Fruit fly (Drosophila melanogaster) Kc167 (cell line): ENCODE measurements around the gene CG10700.

ENCODE experiments used
- Myc ChIP-seq: fragments of >200 bp; optimal IDR thresholded peaks from 2 replicates; lab custom pipeline; 2017; ENCODE audit warnings: missing external identifiers
- Sin3A ChIP-seq: fragments of >200 bp; optimal IDR thresholded peaks from 2 replicates; lab custom pipeline; 2018; ENCODE audit warnings: missing external identifiers
- h ChIP-seq: fragments of >200 bp; optimal IDR thresholded peaks from 3 replicates; lab custom pipeline; 2018; ENCODE audit warnings: missing external identifiers
- insv ChIP-seq: fragments of >200 bp; optimal IDR thresholded peaks from 3 replicates; lab custom pipeline; 2018; ENCODE audit warnings: missing external identifiers
- psq ChIP-seq: fragments of >200 bp; optimal IDR thresholded peaks from 2 replicates; lab custom pipeline; 2017; ENCODE audit warnings: missing external identifiers
- ttk ChIP-seq: sonication (Bioruptor generic); optimal IDR thresholded peaks from 2 replicates; lab custom pipeline; 2017; ENCODE audit warnings: missing external identifiers

Gene CG10700

dm6 chr2L:19078928-19079327 is at the start of gene CG10700:
Gene CG10700, minus strand, starts transcription at chr2L:19079028.
- TF ChIP-seq Myc (lab: Kevin White, UChicago) (no peak), h (lab: Kevin White, UChicago) (no peak), insv (lab: Kevin White, UChicago) (no peak), ttk (lab: Kevin White, UChicago) (no peak), psq (lab: Kevin White, UChicago) (no peak), Sin3A (lab: Kevin White, UChicago) (no peak)

DNA sequence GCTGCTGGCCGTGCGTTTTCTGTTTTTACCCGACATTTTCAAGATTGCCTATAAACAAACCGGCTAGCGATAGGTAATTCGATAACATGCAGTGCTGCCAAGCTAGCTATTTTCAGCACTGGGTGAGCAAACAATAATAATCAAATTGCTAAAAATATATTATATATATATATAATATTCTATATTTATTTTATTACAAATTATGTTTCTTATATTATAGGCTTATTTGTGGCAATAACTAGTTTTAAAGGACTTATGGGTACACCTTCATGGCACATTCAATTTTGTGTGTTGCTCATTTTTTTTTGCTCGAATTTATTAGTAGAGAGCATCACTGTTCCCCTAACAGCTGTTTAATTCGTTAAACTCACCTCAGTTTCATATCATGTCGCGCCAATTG is 48.1 kb upstream of the CG10700 start:
- TF ChIP-seq Myc (lab: Kevin White, UChicago) (no peak), insv (lab: Kevin White, UChicago) (no peak), psq (lab: Kevin White, UChicago) (no peak), Sin3A (lab: Kevin White, UChicago) (peak; percentile 40)

DNA sequence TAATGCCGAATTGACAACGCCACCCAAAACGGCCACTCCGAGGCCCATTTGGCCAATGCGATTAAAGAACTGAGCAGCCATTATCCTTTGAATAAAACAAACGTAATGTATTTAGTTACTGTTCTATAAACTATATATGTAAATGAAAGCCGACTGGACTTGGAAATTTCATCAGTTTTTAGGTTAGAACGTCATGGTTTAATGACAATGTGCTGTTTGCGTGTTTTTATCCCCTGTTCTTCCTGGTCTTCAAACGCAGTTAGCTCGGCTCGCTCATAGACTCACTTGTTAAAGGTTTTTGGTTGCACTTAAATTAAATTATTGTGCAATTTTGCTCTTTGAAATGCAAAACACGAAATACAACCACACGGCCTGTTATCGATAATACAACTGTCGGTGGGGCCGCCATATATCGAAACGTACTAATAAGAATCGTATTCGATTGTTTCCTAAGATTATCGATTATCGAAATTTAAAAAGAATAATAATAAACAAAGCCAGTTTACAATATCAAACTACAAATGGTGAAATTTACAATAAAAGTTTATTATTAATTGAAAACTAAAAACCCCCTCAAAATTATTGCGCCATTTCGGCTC is 44.7 kb upstream of the CG10700 start, which contains the start of gene Phb1:
Phb1 (minus strand) TSS at position 398 of the 599 bp plus-strand sequence.
- no peak for TF ChIP-seq Myc (lab: Kevin White, UChicago)
- no peak for TF ChIP-seq insv (lab: Kevin White, UChicago)
- TF ChIP-seq ttk (lab: Kevin White, UChicago), result no peak
- no peak for TF ChIP-seq h (lab: Kevin White, UChicago)
- TF ChIP-seq psq (lab: Kevin White, UChicago), result no peak
- no peak for TF ChIP-seq Sin3A (lab: Kevin White, UChicago)

- TF ChIP-seq Myc (lab: Kevin White, UChicago) (no peak), insv (lab: Kevin White, UChicago) (no peak), h (lab: Kevin White, UChicago) (no peak), Sin3A (lab: Kevin White, UChicago) (no peak), ttk (lab: Kevin White, UChicago) (no peak)
These were observed 42.2 kb upstream of the CG10700 start for dm6 chr2L:19120984-19121383.

DNA sequence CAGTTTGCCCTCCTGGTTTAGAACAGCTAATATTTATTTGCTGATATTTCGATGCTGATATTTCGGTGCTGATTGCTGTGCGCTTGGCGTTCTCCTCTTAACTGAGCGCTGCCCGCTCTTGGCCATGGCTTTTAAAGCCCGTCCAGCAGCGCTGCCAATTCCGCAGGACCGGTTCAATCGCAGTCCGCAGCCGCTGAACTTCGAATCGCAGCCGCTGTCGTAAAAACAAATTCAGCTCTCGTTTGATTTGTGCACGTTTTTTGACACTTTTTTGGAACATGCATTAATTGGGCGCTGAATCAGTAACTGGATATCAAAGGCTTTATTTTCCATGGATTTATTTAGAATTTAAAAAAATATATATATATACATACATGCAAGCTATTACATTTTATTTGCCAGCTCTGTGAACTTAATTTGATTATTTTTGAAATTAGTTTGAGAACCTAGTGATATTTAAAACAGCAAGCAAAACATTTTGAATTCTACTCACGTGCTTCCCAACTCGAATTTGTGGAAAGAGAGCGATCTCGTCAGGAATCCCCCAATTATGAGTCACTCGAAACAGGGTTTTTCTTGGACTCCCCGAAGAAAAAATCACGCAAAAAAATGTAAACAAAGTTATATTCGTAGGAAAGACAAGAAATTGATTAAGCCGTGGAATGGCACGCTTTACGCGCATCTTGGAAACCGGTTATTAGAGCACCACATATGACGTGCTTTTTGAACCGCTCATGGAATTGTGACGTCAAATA is 41.5 kb upstream of the CG10700 start, which contains the start of gene Ddc:
Ddc (minus strand) TSS at position 111 of the 755 bp plus-strand sequence.
- TF ChIP-seq Sin3A (lab: Kevin White, UChicago) (no peak), h (lab: Kevin White, UChicago) (no peak), Myc (lab: Kevin White, UChicago) (no peak), psq (lab: Kevin White, UChicago) (no peak), insv (lab: Kevin White, UChicago) (no peak)

- TF ChIP-seq insv (lab: Kevin White, UChicago) (no peak), Sin3A (lab: Kevin White, UChicago) (no peak), psq (lab: Kevin White, UChicago) (no peak), ttk (lab: Kevin White, UChicago) (no peak)
These were observed 35.5 kb upstream of the CG10700 start, which contains the start of gene CG10561 for dm6 chr2L:19114183-19114776. Gene CG10561, plus strand, starts transcription at chr2L:19114401.

dm6 chr2L:19112200-19112599 is 33.4 kb upstream of the CG10700 start:
- TF ChIP-seq Sin3A (lab: Kevin White, UChicago) (no peak), psq (lab: Kevin White, UChicago) (no peak), insv (lab: Kevin White, UChicago) (no peak), h (lab: Kevin White, UChicago) (no peak), ttk (lab: Kevin White, UChicago) (no peak), Myc (lab: Kevin White, UChicago) (no peak)

dm6 chr2L:19111729-19112128 is 32.9 kb upstream of the CG10700 start:
- TF ChIP-seq insv (lab: Kevin White, UChicago), result no peak
- TF ChIP-seq h (lab: Kevin White, UChicago), result no peak

DNA sequence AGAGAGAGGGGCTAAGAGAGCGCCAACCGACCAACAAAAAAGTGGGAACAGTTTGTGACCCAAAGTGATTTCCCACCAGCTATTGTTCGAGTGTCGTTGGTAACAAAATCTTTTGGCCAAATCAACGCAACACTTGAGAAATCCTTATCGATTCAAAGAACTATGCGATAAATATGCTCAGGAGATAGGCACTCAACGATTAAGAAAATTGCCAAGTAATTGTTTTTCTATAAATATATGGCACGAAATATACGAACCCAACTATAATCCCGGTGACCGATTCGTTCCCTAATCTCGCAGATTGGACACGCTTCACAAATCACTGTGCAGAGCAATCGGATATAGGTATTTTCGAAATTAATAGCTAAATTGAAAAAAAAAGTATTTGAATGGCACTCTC is 32.3 kb upstream of the CG10700 start:
- TF ChIP-seq insv (lab: Kevin White, UChicago) (no peak), h (lab: Kevin White, UChicago) (no peak), Sin3A (lab: Kevin White, UChicago) (no peak), Myc (lab: Kevin White, UChicago) (no peak), psq (lab: Kevin White, UChicago) (no peak), ttk (lab: Kevin White, UChicago) (no peak)

DNA sequence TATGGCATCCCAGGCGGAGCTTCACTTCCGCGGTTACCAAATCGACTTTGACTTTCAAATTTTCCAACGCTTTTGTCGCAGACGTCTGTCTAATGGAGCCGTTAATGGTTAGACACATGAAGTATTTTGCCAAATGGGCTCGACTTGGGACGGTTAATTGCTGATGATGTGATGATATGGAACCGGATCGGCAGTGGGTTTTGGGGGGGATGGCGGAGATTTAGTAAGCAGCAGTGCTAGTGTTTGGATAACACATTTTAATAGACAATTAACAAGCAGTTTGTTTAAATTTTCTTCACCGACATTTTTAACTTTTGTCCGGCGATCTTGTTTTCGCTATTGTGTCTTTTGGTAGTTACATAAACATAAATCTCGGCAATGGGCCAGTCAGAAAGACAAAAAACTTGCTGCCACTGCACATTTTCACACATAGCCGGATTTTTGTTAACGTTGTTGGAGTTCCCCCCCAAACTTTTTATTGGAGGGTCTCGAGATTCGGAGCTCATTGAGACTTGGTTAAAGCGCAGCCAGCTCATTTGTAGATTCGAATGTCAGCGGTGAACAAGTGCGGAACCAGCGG is 30.9 kb upstream of the CG10700 start, which contains the start of gene amd:
amd (plus strand) TSS at position 530 of the 580 bp plus-strand sequence.
- TF ChIP-seq ttk (lab: Kevin White, UChicago), result no peak
- no peak for TF ChIP-seq Sin3A (lab: Kevin White, UChicago)
- no peak for TF ChIP-seq psq (lab: Kevin White, UChicago)
- no peak for TF ChIP-seq h (lab: Kevin White, UChicago)
- TF ChIP-seq insv (lab: Kevin White, UChicago), result no peak
- no peak for TF ChIP-seq Myc (lab: Kevin White, UChicago)

DNA sequence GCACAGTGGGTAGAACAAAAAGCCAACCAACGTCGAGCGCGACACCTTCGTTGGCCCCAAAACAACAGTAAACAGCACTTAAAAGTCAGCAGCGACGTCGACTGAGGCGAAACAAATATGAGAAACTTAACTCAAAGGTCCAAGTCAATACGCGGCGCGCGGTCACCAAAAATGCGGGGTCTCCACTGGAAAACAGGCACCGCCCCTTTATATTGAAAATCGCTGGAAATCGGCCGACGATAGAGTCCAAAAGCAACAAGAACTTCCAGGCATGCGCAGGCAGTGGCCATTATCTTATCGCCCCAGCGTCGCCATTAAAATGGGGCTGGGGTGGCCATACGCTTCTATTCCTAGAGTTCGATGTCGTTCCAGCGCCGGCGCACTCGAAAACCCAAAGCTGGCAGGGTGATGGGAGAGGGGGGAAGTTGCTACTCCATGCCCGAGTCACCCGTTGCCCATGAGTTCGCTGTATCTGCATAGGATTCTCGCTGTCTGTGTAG is 29.6 kb upstream of the CG10700 start, which contains the start of gene Lim3:
Lim3 (minus strand) TSS at position 51 of the 500 bp plus-strand sequence.
- TF ChIP-seq Sin3A (lab: Kevin White, UChicago) (no peak), Myc (lab: Kevin White, UChicago) (no peak), h (lab: Kevin White, UChicago) (no peak), psq (lab: Kevin White, UChicago) (no peak), ttk (lab: Kevin White, UChicago) (no peak), insv (lab: Kevin White, UChicago) (no peak)
